Worm (Caenorhabditis elegans): ENCODE data around the gene H23L24.1.

Gene H23L24.1

ce11 chrIV:8752492-8752891, 34.2 kb downstream of the H23L24.1 start:
- TF ChIP-seq F10B5.3 (tag; optimal IDR thresholded peaks at IDR 0.05): no peak
- TF ChIP-seq snpc-1.2 (GFP tag; IDR thresholded peaks at IDR 0.05): peak; percentile 34; the same call in 1 of the 2 replicates
- TF ChIP-seq lsy-2 (tag; optimal IDR thresholded peaks at IDR 0.05): no peak
- TF ChIP-seq nhr-25 (tag; optimal IDR thresholded peaks at IDR 0.05; ENCODE audit: borderline replicate concordance, insufficient read depth): no peak
- TF ChIP-seq pha-4 (GFP tag; IDR thresholded peaks at IDR 0.05): no peak
- TF ChIP-seq pha-4 (tag; optimal IDR thresholded peaks at IDR 0.05): no peak
- TF ChIP-seq unc-62 (GFP tag; optimal IDR thresholded peaks at IDR 0.05 in 1 of 2): no peak
- no peak for TF ChIP-seq unc-62 (tag; optimal IDR thresholded peaks at IDR 0.05)

DNA sequence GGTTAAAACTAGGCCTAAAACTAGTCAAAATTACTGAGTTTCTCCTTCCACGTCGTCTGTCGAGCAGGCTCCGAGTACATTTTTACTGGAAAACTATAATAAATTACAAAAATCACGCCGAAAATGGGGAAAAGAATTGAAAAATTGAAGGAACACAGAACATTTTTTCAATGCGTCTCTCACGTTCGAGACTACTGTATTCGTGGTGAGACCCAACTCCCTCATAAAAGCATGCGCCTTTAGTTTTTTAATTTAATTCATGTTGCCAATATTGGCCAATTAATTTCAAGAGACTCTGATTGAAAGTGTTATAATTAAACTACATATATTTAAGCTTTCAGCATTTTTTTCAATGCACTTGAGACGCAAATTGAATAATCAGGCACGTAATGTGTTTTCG, 35.9 kb downstream of the H23L24.1 start:
- TF ChIP-seq daf-16 (GFP tag; optimal IDR thresholded peaks at IDR 0.05) (no peak), daf-16 (tag; optimal IDR thresholded peaks at IDR 0.05) (no peak), unc-39 (tag; optimal IDR thresholded peaks at IDR 0.05) (no peak), nhr-77 (tag; optimal IDR thresholded peaks at IDR 0.05) (no peak), snpc-1.2 (GFP tag; IDR thresholded peaks at IDR 0.05) (0 out of 2 replicates have a peak, but pooled peaks have one; percentile 6), mxl-3 (GFP tag; optimal IDR thresholded peaks at IDR 0.05) (no peak), ztf-11 (tag; optimal IDR thresholded peaks at IDR 0.05) (no peak)

DNA sequence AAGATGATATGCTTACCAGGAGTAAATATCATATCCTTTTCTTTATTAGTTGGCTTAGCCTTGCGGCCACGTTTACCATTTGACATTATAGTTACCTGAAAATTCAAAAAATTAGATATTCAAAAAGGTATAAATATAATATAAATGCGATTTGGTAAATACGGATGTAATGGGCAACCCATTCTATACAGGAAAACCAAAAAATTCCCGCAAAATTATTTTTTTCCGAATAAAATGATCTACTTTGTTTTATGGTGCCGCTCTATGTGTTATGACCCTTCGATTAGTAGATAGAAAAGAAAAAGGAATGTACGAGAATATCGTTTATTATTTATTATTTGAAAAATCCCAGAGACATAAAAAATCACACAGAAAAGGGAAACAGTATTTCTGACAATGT, 36.5 kb downstream of the H23L24.1 start, which contains the start of gene elli-1:
TSS of gene elli-1 (minus strand) at position 101 of the 400 bp plus-strand sequence.
- no peak for TF ChIP-seq hif-1 (tag; optimal IDR thresholded peaks at IDR 0.05)
- no peak for TF ChIP-seq pha-4 (GFP tag; IDR thresholded peaks at IDR 0.05)
- no peak for TF ChIP-seq pha-4 (tag; optimal IDR thresholded peaks at IDR 0.05)

DNA sequence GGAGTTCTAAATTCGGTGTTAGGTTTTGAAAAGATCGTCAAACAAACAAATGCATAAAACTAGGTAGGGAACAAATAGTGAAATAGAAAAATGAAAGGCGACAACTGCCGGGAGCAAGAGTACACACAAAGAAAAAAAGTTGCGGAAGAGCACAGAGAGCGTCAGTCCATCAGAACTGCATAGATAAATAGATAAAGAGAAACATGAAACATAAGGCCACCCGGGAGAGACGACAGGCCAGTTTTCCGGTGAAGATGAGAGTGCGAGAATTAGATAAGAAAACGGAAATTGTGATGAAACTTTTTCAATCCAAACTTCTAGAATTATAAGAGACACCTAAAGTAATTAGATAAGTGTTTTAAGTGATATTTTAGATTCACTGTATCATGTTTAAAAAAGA, 39.5 kb downstream of the H23L24.1 start:
- 0 out of 2 replicates have a peak, but pooled peaks have one; percentile 44 for TF ChIP-seq tra-1 (GFP tag; IDR thresholded peaks at IDR 0.05)
- peak; percentile 61 for TF ChIP-seq nhr-28 (tag; optimal IDR thresholded peaks at IDR 0.05)
- TF ChIP-seq dve-1 (tag; optimal IDR thresholded peaks at IDR 0.05; ENCODE audit: insufficient read depth): peak; percentile 59
- peak in 1 of 2 experiments; percentile 4 for TF ChIP-seq lsy-2 (tag; optimal IDR thresholded peaks at IDR 0.05)
- peak; percentile 89 for TF ChIP-seq pqm-1 (tag; optimal IDR thresholded peaks at IDR 0.05)
- no peak for TF ChIP-seq ctbp-1 (GFP tag; IDR thresholded peaks at IDR 0.05)
- TF ChIP-seq nhr-6 (tag; optimal IDR thresholded peaks at IDR 0.05): no peak
- peak in 1 of 2 experiments; percentile 14 for TF ChIP-seq mdl-1 (tag; optimal IDR thresholded peaks at IDR 0.05)
- no peak for TF ChIP-seq egl-43 (GFP tag; IDR thresholded peaks at IDR 0.05)
- TF ChIP-seq daf-16 (GFP tag; optimal IDR thresholded peaks at IDR 0.05): no peak
- peak; percentile 72 for TF ChIP-seq daf-16 (tag; optimal IDR thresholded peaks at IDR 0.05)
- TF ChIP-seq ceh-20 (GFP tag; IDR thresholded peaks at IDR 0.05): no peak
- TF ChIP-seq lin-1 (GFP tag; IDR thresholded peaks at IDR 0.05): peak; percentile 71; the same call in 1 of the 2 replicates
- TF ChIP-seq aha-1 (tag): peak; percentile 12
- TF ChIP-seq mxl-3 (GFP tag; optimal IDR thresholded peaks at IDR 0.05): no peak
- TF ChIP-seq nhr-111 (GFP tag; optimal IDR thresholded peaks at IDR 0.05): no peak
- TF ChIP-seq mxl-2 (GFP tag; conservative IDR thresholded peaks at IDR 0.05): no peak
- peak in 1 of 2 experiments; percentile 74 for TF ChIP-seq unc-62 (GFP tag; optimal IDR thresholded peaks at IDR 0.05 in 1 of 2)
- TF ChIP-seq unc-62 (tag; optimal IDR thresholded peaks at IDR 0.05): no peak
- TF ChIP-seq nhr-11 (tag; optimal IDR thresholded peaks at IDR 0.05): peak; percentile 7
- TF ChIP-seq aly-2 (tag; optimal IDR thresholded peaks at IDR 0.05): no peak
- TF ChIP-seq hlh-11 (tag; optimal IDR thresholded peaks at IDR 0.05): peak; percentile 73

DNA sequence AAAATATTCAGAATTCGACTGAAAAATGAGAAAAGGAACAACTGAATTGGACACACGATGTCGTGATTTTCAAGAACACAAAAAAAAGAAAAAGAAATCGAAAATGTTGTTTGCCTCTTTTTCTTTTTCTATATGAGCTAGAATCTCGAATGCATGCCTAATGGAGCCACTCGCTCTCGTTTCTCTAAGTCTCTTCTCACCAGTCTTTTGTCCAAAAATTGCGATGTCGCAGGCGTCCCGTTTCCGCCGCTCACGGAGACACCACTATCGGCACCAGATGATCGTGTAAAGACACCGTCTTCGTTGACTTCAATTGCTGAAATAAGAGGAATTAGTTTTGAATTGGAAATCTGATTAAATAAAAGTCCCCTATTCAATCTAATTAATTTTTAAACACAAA, 40.4 kb downstream of the H23L24.1 start:
- TF ChIP-seq ces-1 (GFP tag; optimal IDR thresholded peaks at IDR 0.05): no peak
- TF ChIP-seq nhr-102 (tag; optimal IDR thresholded peaks at IDR 0.05): no peak
- TF ChIP-seq pqm-1 (tag; optimal IDR thresholded peaks at IDR 0.05): no peak
- TF ChIP-seq fkh-10 (GFP tag; optimal IDR thresholded peaks at IDR 0.05): peak; percentile 34
- no peak for TF ChIP-seq snpc-1.2 (GFP tag; IDR thresholded peaks at IDR 0.05)
- TF ChIP-seq mep-1 (tag; optimal IDR thresholded peaks at IDR 0.05): peak; percentile 40
- TF ChIP-seq hlh-11 (tag; optimal IDR thresholded peaks at IDR 0.05): peak; percentile 31
- TF ChIP-seq hmg-1.1 (GFP tag; IDR thresholded peaks at IDR 0.05): 0 out of 2 replicates have a peak, but pooled peaks have one; percentile 16
- peak; percentile 49 for TF ChIP-seq mes-2 (tag; optimal IDR thresholded peaks at IDR 0.05; ENCODE audit: poor library complexity, severe bottlenecking)
- no peak for TF ChIP-seq daf-19 (GFP tag; conservative IDR thresholded peaks at IDR 0.05)
- no peak for TF ChIP-seq tag-97 (GFP tag; IDR thresholded peaks at IDR 0.05)
- TF ChIP-seq lsy-2 (tag; optimal IDR thresholded peaks at IDR 0.05): peak in 1 of 2 experiments; percentile 52
- TF ChIP-seq arid-1 (GFP tag; conservative IDR thresholded peaks at IDR 0.05): no peak
- no peak for TF ChIP-seq Y48G9A.11 (GFP tag; IDR thresholded peaks at IDR 0.05)
- no peak for TF ChIP-seq zfp-3 (GFP tag; conservative IDR thresholded peaks at IDR 0.05)
- TF ChIP-seq daf-12 (tag; optimal IDR thresholded peaks at IDR 0.05): no peak
- peak; percentile 42 for TF ChIP-seq rbr-2 (tag; optimal IDR thresholded peaks at IDR 0.05)
